In genomic region chrIV:5090993-5091793, ce11 we compare ENCODE assay signal across 5 worm cellular contexts.
A peak's percentile ranks its signal among the peaks of the same experiment; 100 is the strongest.
TF ChIP-seq lines count a peak whose summit lies in the region.

Gene snpn-1, minus strand, starts transcription at chrIV:5091043.
Gene C02B10.4, plus strand, starts transcription at chrIV:5091586.

TF ChIP-seq in whole organism, L1 larva, 84 proteins besides CTCF, POLR2A, EP300 and RAD21 (continues in another document):
- peak; percentile 21 for TF ChIP-seq unc-86 (tag; optimal IDR thresholded peaks at IDR 0.05; lab: Kevin White, UChicago)
- TF ChIP-seq xbp-1 (tag; optimal IDR thresholded peaks at IDR 0.05; lab: Kevin White, UChicago): peak; percentile 50
- TF ChIP-seq mep-1 (tag; optimal IDR thresholded peaks at IDR 0.05; lab: Kevin White, UChicago): peak; percentile 62
- no peak for TF ChIP-seq ets-5 (GFP tag; IDR thresholded peaks at IDR 0.05; lab: Robert Waterston, UW)
- no peak for TF ChIP-seq nhr-76 (tag; optimal IDR thresholded peaks at IDR 0.05; lab: Kevin White, UChicago)
- no peak for TF ChIP-seq ces-1 (GFP tag; optimal IDR thresholded peaks at IDR 0.05; lab: Kevin White, UChicago)
- TF ChIP-seq dsc-1 (tag; optimal IDR thresholded peaks at IDR 0.05; lab: Kevin White, UChicago): peak; percentile 50
- TF ChIP-seq skn-1 (tag; optimal IDR thresholded peaks at IDR 0.05; lab: Kevin White, UChicago): no peak
- peak; percentile 16 for TF ChIP-seq aly-2 (tag; optimal IDR thresholded peaks at IDR 0.05; lab: Kevin White, UChicago)
- no peak for TF ChIP-seq ztf-11 (tag; optimal IDR thresholded peaks at IDR 0.05; lab: Kevin White, UChicago)
- peak; percentile 92 for TF ChIP-seq F16B12.6 (tag; optimal IDR thresholded peaks at IDR 0.05; lab: Kevin White, UChicago)
- TF ChIP-seq C16A3.4 (tag; optimal IDR thresholded peaks at IDR 0.05; lab: Kevin White, UChicago): peak; percentile 59
- peak; percentile 26 for TF ChIP-seq fkh-8 (tag; optimal IDR thresholded peaks at IDR 0.05; lab: Kevin White, UChicago)
- peak; percentile 57 to 64 for TF ChIP-seq efl-1 (optimal IDR thresholded peaks at IDR 0.05; lab: Kevin White, UChicago)
- peak; percentile 71 to 97 for TF ChIP-seq efl-1 (GFP tag; optimal IDR thresholded peaks at IDR 0.05 in 1 of 2; lab: Kevin White, UChicago)
- TF ChIP-seq snu-23 (GFP tag; optimal IDR thresholded peaks at IDR 0.05; lab: Kevin White, UChicago): peak; percentile 77
- TF ChIP-seq unc-62 (GFP tag; optimal IDR thresholded peaks at IDR 0.05; lab: Kevin White, UChicago): no peak
- peak; percentile 23 for TF ChIP-seq blmp-1 (tag; optimal IDR thresholded peaks at IDR 0.05; lab: Kevin White, UChicago)
- TF ChIP-seq nhr-47 (tag; optimal IDR thresholded peaks at IDR 0.05; lab: Kevin White, UChicago): peak; percentile 73

TF ChIP-seq in whole organism, L3 larva, 47 proteins besides CTCF, POLR2A, EP300 and RAD21:
- no peak for TF ChIP-seq ZK546.5 (tag; optimal IDR thresholded peaks at IDR 0.05; lab: Kevin White, UChicago)
- TF ChIP-seq nfya-1 (tag; optimal IDR thresholded peaks at IDR 0.05; lab: Kevin White, UChicago; ENCODE audit: insufficient read depth): peak; percentile 82
- TF ChIP-seq nhr-43 (tag; optimal IDR thresholded peaks at IDR 0.05; lab: Kevin White, UChicago; ENCODE audit: poor library complexity, severe bottlenecking): peak; percentile 5
- TF ChIP-seq lin-15B (tag; optimal IDR thresholded peaks at IDR 0.05; lab: Kevin White, UChicago): peak; percentile 37
- TF ChIP-seq hmg-11 (tag; optimal IDR thresholded peaks at IDR 0.05; lab: Kevin White, UChicago): peak; percentile 34
- peak; percentile 10 for TF ChIP-seq snpc-4 (tag; optimal IDR thresholded peaks at IDR 0.05; lab: Kevin White, UChicago)
- TF ChIP-seq sea-2 (GFP tag; optimal IDR thresholded peaks at IDR 0.05; lab: Kevin White, UChicago): peak; percentile 22
- TF ChIP-seq elt-2 (tag; optimal IDR thresholded peaks at IDR 0.05; lab: Kevin White, UChicago): peak; percentile 11
- peak; percentile 24 for TF ChIP-seq ceh-28 (tag; optimal IDR thresholded peaks at IDR 0.05; lab: Kevin White, UChicago)
- TF ChIP-seq lsy-12 (tag; optimal IDR thresholded peaks at IDR 0.05; lab: Kevin White, UChicago): no peak
- TF ChIP-seq daf-12 (tag; optimal IDR thresholded peaks at IDR 0.05; lab: Kevin White, UChicago): no peak
- peak; percentile 33 for TF ChIP-seq skn-1 (tag; optimal IDR thresholded peaks at IDR 0.05; lab: Kevin White, UChicago)
- peak; percentile 76 for TF ChIP-seq lin-39 (tag; optimal IDR thresholded peaks at IDR 0.05; lab: Kevin White, UChicago)
- peak; percentile 52 for TF ChIP-seq pha-4 (tag; optimal IDR thresholded peaks at IDR 0.05; lab: Kevin White, UChicago)
- TF ChIP-seq pqm-1 (tag; optimal IDR thresholded peaks at IDR 0.05; lab: Kevin White, UChicago): peak; percentile 3

TF ChIP-seq in whole organism, early embryonic, 17 proteins besides CTCF, POLR2A, EP300 and RAD21:
- TF ChIP-seq F13C5.2 (tag; optimal IDR thresholded peaks at IDR 0.05; lab: Kevin White, UChicago): peak; percentile 8
- no peak for TF ChIP-seq hnd-1 (tag; optimal IDR thresholded peaks at IDR 0.05; lab: Kevin White, UChicago)

TF ChIP-seq in whole organism, midembryonic, 9 proteins besides CTCF, POLR2A, EP300 and RAD21:
- TF ChIP-seq T22C8.4 (GFP tag; IDR thresholded peaks at IDR 0.05; lab: Robert Waterston, UW) (peak; percentile 60; the same call in 1 of the 2 replicates), klf-2 (GFP tag; conservative IDR thresholded peaks at IDR 0.05; lab: Robert Waterston, UW) (no peak), tab-1 (GFP tag; IDR thresholded peaks at IDR 0.05; lab: Robert Waterston, UW) (no peak), flt-1 (GFP tag; IDR thresholded peaks at IDR 0.05; lab: Robert Waterston, UW) (no peak), ztf-29 (GFP tag; IDR thresholded peaks at IDR 0.05; lab: Robert Waterston, UW) (no peak)
TF ChIP-seq in whole organism, midembryonic: peak in this region for 1.

TF ChIP-seq in whole organism, young adult, 124 proteins besides CTCF, POLR2A, EP300 and RAD21:
- TF ChIP-seq cebp-1 (GFP tag; IDR thresholded peaks at IDR 0.05; lab: Robert Waterston, UW): no peak
- peak; percentile 8 for TF ChIP-seq cebp-1 (tag; optimal IDR thresholded peaks at IDR 0.05; lab: Kevin White, UChicago)
- peak; percentile 76 for TF ChIP-seq lsl-1 (GFP tag; optimal IDR thresholded peaks at IDR 0.05; lab: Kevin White, UChicago)
- peak; percentile 10 for TF ChIP-seq F23B12.7 (tag; optimal IDR thresholded peaks at IDR 0.05; lab: Kevin White, UChicago; ENCODE audit: insufficient read depth)
- peak; percentile 15 for TF ChIP-seq snpc-4 (GFP tag; optimal IDR thresholded peaks at IDR 0.05; lab: Kevin White, UChicago)
- peak in 3 of 4 experiments; percentile 7 to 73 (median 71) for TF ChIP-seq snpc-4 (tag; optimal IDR thresholded peaks at IDR 0.05; lab: Kevin White, UChicago)
- no peak for TF ChIP-seq F39B2.1 (GFP tag; IDR thresholded peaks at IDR 0.05; lab: Robert Waterston, UW)
- TF ChIP-seq gei-17 (GFP tag; optimal IDR thresholded peaks at IDR 0.05; lab: Kevin White, UChicago): no peak
- TF ChIP-seq tbp1 (GFP tag; optimal IDR thresholded peaks at IDR 0.05; lab: Kevin White, UChicago): peak; percentile 8
- no peak for TF ChIP-seq rec-8 (tag; optimal IDR thresholded peaks at IDR 0.05; lab: Kevin White, UChicago)

Comparison
In these comparisons a context has a peak if more than half of its experiments do, and no peak if none do; other contexts are left out.
1. Of the 8 proteins assayed by ChIP-seq in both whole organism, young adult and whole organism, L1 larva: peak only in whole organism, young adult: none; only in whole organism, L1 larva: dpl-1, efl-1, lin-35, nhr-90 and unc-130; in both: snpc-4; in neither: 2.